Worm (Caenorhabditis elegans): ENCODE measurements around the gene Y25C1A.2.
A peak's percentile ranks its signal among the peaks of the same experiment; 100 is the strongest.

The Y25C1A.2 gene

ce11 chrII:3076915-3077314 lies 35.5 kb upstream of the Y25C1A.2 start, which contains the start of gene Y25C1A.8 (continued):
- TF ChIP-seq unc-130 (GFP tag; optimal IDR thresholded peaks at IDR 0.05) (peak; percentile 35), mxl-2 (GFP tag; conservative IDR thresholded peaks at IDR 0.05) (0 out of 2 replicates have a peak, but pooled peaks have one; percentile 49), spr-1 (tag; optimal IDR thresholded peaks at IDR 0.05) (peak; percentile 92), ceh-44 (GFP tag; IDR thresholded peaks at IDR 0.05) (0 out of 2 replicates have a peak, but pooled peaks have one; percentile 17), nhr-25 (tag; optimal IDR thresholded peaks at IDR 0.05; ENCODE audit: borderline replicate concordance, insufficient read depth) (peak; percentile 7), lin-29 (GFP tag; IDR thresholded peaks at IDR 0.05) (peak; percentile 80), nhr-42 (GFP tag; IDR thresholded peaks at IDR 0.05) (peak; percentile 75), cey-2 (tag; optimal IDR thresholded peaks at IDR 0.05; ENCODE audit: borderline replicate concordance, insufficient read depth) (no peak), php-3 (GFP tag; IDR thresholded peaks at IDR 0.05) (peak; percentile 89), lin-13 (GFP tag; optimal IDR thresholded peaks at IDR 0.05) (peak; percentile 87), egl-43 (GFP tag; IDR thresholded peaks at IDR 0.05) (peak; percentile 82), F37D6.2 (tag; optimal IDR thresholded peaks at IDR 0.05) (peak; percentile 78), F10B5.3 (tag; optimal IDR thresholded peaks at IDR 0.05) (peak; percentile 87), saeg-2 (GFP tag; IDR thresholded peaks at IDR 0.05) (0 out of 2 replicates have a peak, but pooled peaks have one; percentile 50), skn-1 (tag; optimal IDR thresholded peaks at IDR 0.05) (no peak), dmd-8 (GFP tag; IDR thresholded peaks at IDR 0.05) (no peak), zip-2 (tag; optimal IDR thresholded peaks at IDR 0.05) (peak; percentile 68), egl-27 (tag; optimal IDR thresholded peaks at IDR 0.05) (no peak), unc-62 (GFP tag; optimal IDR thresholded peaks at IDR 0.05 in 1 of 2) (peak in 1 of 2 experiments; percentile 92), unc-62 (tag; optimal IDR thresholded peaks at IDR 0.05) (no peak), aha-1 (tag) (peak; percentile 99), dpl-1 (GFP tag; optimal IDR thresholded peaks at IDR 0.05) (peak; percentile 84), ztf-7 (tag; optimal IDR thresholded peaks at IDR 0.05) (peak; percentile 83), Y105C5A.15 (GFP tag; IDR thresholded peaks at IDR 0.05) (no peak), hmg-1.1 (GFP tag; IDR thresholded peaks at IDR 0.05) (peak; percentile 95), nhr-10 (tag; optimal IDR thresholded peaks at IDR 0.05) (peak; percentile 2), daf-19 (GFP tag; conservative IDR thresholded peaks at IDR 0.05) (no peak), nhr-11 (tag; optimal IDR thresholded peaks at IDR 0.05) (peak; percentile 80), Y5F2A.4 (GFP tag; optimal IDR thresholded peaks at IDR 0.05) (peak; percentile 71), mxl-3 (GFP tag; optimal IDR thresholded peaks at IDR 0.05) (peak; percentile 63), madf-9 (GFP tag; conservative IDR thresholded peaks at IDR 0.05) (peak; percentile 81), zfp-2 (tag; optimal IDR thresholded peaks at IDR 0.05) (peak; percentile 47), mdl-1 (tag; optimal IDR thresholded peaks at IDR 0.05) (peak in 1 of 2 experiments; percentile 69), hlh-30 (tag; optimal IDR thresholded peaks at IDR 0.05; ENCODE audit: insufficient read depth) (peak; percentile 92), lin-1 (GFP tag; IDR thresholded peaks at IDR 0.05) (peak; percentile 89), lin-38 (GFP tag; IDR thresholded peaks at IDR 0.05) (peak; percentile 89), ztf-11 (tag; optimal IDR thresholded peaks at IDR 0.05) (no peak), ctbp-1 (GFP tag; IDR thresholded peaks at IDR 0.05) (peak; percentile 85), dmd-6 (GFP tag; IDR thresholded peaks at IDR 0.05) (peak; percentile 83), arid-1 (GFP tag; conservative IDR thresholded peaks at IDR 0.05) (peak; percentile 83), lim-7 (GFP tag; IDR thresholded peaks at IDR 0.05) (0 out of 2 replicates have a peak, but pooled peaks have one; percentile 46), spr-3 (GFP tag; optimal IDR thresholded peaks at IDR 0.05) (peak; percentile 94), gei-8 (GFP tag; optimal IDR thresholded peaks at IDR 0.05) (peak; percentile 38), F26F4.8 (GFP tag; conservative IDR thresholded peaks at IDR 0.05) (no peak), rbr-2 (tag; optimal IDR thresholded peaks at IDR 0.05) (peak; percentile 92), daf-16 (GFP tag; optimal IDR thresholded peaks at IDR 0.05) (peak in 1 of 2 experiments; percentile 54), daf-16 (tag; optimal IDR thresholded peaks at IDR 0.05) (peak; percentile 49), ama-1 (optimal IDR thresholded peaks at IDR 0.05) (no peak), nhr-237 (tag; optimal IDR thresholded peaks at IDR 0.05) (no peak), ZK546.5 (tag; optimal IDR thresholded peaks at IDR 0.05) (no peak), ceh-62 (tag; optimal IDR thresholded peaks at IDR 0.05) (no peak), mep-1 (tag; optimal IDR thresholded peaks at IDR 0.05) (peak; percentile 95)
